Worm (Caenorhabditis elegans) whole organism, mixed stage, embryonic: ENCODE measurements around the gene mog-2.

Source experiments
- M03D4.4 ChIP-seq: sonication (generic microtip); optimal IDR thresholded peaks from 2 replicates; lab custom pipeline; 2017; ENCODE audit warnings: mild to moderate bottlenecking, missing genetic modification characterization, missing compliant biosample characterization
- bed-3 ChIP-seq: fragments of 200-800 bp; sonication (Bioruptor generic); optimal IDR thresholded peaks from 3 replicates; lab custom pipeline; 2018; ENCODE audit warnings: mild to moderate bottlenecking, missing genetic modification characterization, moderate library complexity, missing compliant biosample characterization
- blmp-1 ChIP-seq: fragments of 150-350 bp; optimal IDR thresholded peaks from 2 replicates; lab custom pipeline; 2014; ENCODE audit warnings: missing biosample characterization, missing genetic modification characterization
- ceh-39 ChIP-seq: fragments of 150-350 bp; optimal IDR thresholded peaks from 2 replicates; lab custom pipeline; 2014; ENCODE audit warnings: missing biosample characterization, missing genetic modification characterization
- ceh-43 ChIP-seq: fragments of 200-800 bp; sonication (Bioruptor generic); optimal IDR thresholded peaks from 2 replicates; lab custom pipeline; 2018; ENCODE audit warnings: mild to moderate bottlenecking, missing genetic modification characterization, moderate library complexity, missing compliant biosample characterization
- ceh-83 ChIP-seq: fragments of 200-800 bp; sonication (Bioruptor generic); optimal IDR thresholded peaks from 2 replicates; lab custom pipeline; 2018; ENCODE audit warnings: mild to moderate bottlenecking, missing genetic modification characterization, missing compliant biosample characterization
- cnd-1 ChIP-seq: fragments of 200-800 bp; sonication (Bioruptor generic); optimal IDR thresholded peaks from 2 replicates; lab custom pipeline; 2018; ENCODE audit warnings: mild to moderate bottlenecking, missing genetic modification characterization, missing compliant biosample characterization
- drap-1 ChIP-seq: fragments of 200-800 bp; sonication (Bioruptor generic); optimal IDR thresholded peaks from 3 replicates; lab custom pipeline; 2018; ENCODE audit warnings: mild to moderate bottlenecking, missing genetic modification characterization, missing compliant biosample characterization
- elt-3 ChIP-seq: fragments of 150-350 bp; optimal IDR thresholded peaks from 2 replicates; lab custom pipeline; 2014; ENCODE audit warnings: missing biosample characterization, missing genetic modification characterization
- flh-1 ChIP-seq: fragments of 200-800 bp; sonication (Bioruptor generic); optimal IDR thresholded peaks from 2 replicates; lab custom pipeline; 2018; ENCODE audit warnings: mild to moderate bottlenecking, missing genetic modification characterization, moderate library complexity, missing compliant biosample characterization
- ham-2 ChIP-seq: fragments of 200-800 bp; sonication (Bioruptor generic); optimal IDR thresholded peaks from 2 replicates; lab custom pipeline; 2018; ENCODE audit warnings: mild to moderate bottlenecking, missing genetic modification characterization, missing compliant biosample characterization
- hlh-1 ChIP-seq: fragments of 150-350 bp; optimal IDR thresholded peaks from 2 replicates; lab custom pipeline; 2014; ENCODE audit warnings: missing biosample characterization, missing genetic modification reagents, missing genetic modification characterization
- lin-13 ChIP-seq: fragments of 150-350 bp; optimal IDR thresholded peaks from 2 replicates; lab custom pipeline; 2014; ENCODE audit warnings: missing biosample characterization, missing genetic modification characterization
- lsy-2 ChIP-seq: fragments of 150-350 bp; optimal IDR thresholded peaks from 2 replicates; lab custom pipeline; 2014; ENCODE audit warnings: missing biosample characterization, missing genetic modification characterization
- mab-5 ChIP-seq: fragments of 150-350 bp; optimal IDR thresholded peaks from 2 replicates; lab custom pipeline; 2014; ENCODE audit warnings: missing biosample characterization, missing genetic modification characterization
- mep-1 ChIP-seq: fragments of 150-350 bp; optimal IDR thresholded peaks from 2 replicates; lab custom pipeline; 2017; ENCODE audit warnings: missing biosample characterization, missing genetic modification reagents, missing genetic modification characterization, inconsistent platforms
- mls-2 ChIP-seq: sonication (generic microtip); optimal IDR thresholded peaks from 2 replicates; lab custom pipeline; 2016; ENCODE audit warnings: mild to moderate bottlenecking, missing genetic modification characterization, moderate library complexity, missing compliant biosample characterization
- nhr-12 ChIP-seq: fragments of 150-350 bp; optimal IDR thresholded peaks from 2 replicates; lab custom pipeline; 2014; ENCODE audit warnings: missing biosample characterization, missing genetic modification characterization
- nhr-2 ChIP-seq: fragments of 150-350 bp; optimal IDR thresholded peaks from 2 replicates; lab custom pipeline; 2014; ENCODE audit warnings: missing biosample characterization, missing genetic modification characterization
- nhr-237 ChIP-seq: fragments of 150-350 bp; optimal IDR thresholded peaks from 2 replicates; lab custom pipeline; 2014; ENCODE audit warnings: missing biosample characterization, missing genetic modification characterization
- nhr-28 ChIP-seq: fragments of 150-350 bp; optimal IDR thresholded peaks from 2 replicates; lab custom pipeline; 2014; ENCODE audit warnings: missing biosample characterization, missing genetic modification characterization
- nhr-76 ChIP-seq: sonication (generic microtip); optimal IDR thresholded peaks from 2 replicates; lab custom pipeline; 2017; ENCODE audit warnings: missing biosample characterization, missing genetic modification characterization
- pha-4 ChIP-seq: fragments of 150-350 bp; optimal IDR thresholded peaks from 2 replicates; lab custom pipeline; 2018; ENCODE audit warnings: missing biosample characterization, missing genetic modification reagents, missing genetic modification characterization
- sem-2 ChIP-seq: fragments of 200-800 bp; sonication (Bioruptor generic); optimal IDR thresholded peaks from 2 replicates; lab custom pipeline; 2018; ENCODE audit warnings: mild to moderate bottlenecking, missing genetic modification characterization, missing compliant biosample characterization
- snpc-4 ChIP-seq: fragments of 150-350 bp; optimal IDR thresholded peaks from 2 replicates; lab custom pipeline; 2014; ENCODE audit warnings: missing biosample characterization, missing genetic modification characterization
- tbx-8 ChIP-seq: fragments of 200-800 bp; sonication (Bioruptor generic); optimal IDR thresholded peaks from 2 replicates; lab custom pipeline; 2018; ENCODE audit warnings: mild to moderate bottlenecking, missing genetic modification characterization, moderate library complexity, missing compliant biosample characterization
- unc-39 ChIP-seq: fragments of 150-350 bp; optimal IDR thresholded peaks from 2 replicates; lab custom pipeline; 2014; ENCODE audit warnings: missing biosample characterization, missing genetic modification characterization
- unc-62 ChIP-seq: fragments of 150-350 bp; optimal IDR thresholded peaks from 2 replicates; lab custom pipeline; 2014; ENCODE audit warnings: missing biosample characterization, missing genetic modification reagents, missing genetic modification characterization
- zip-8 ChIP-seq: fragments of 150-350 bp; optimal IDR thresholded peaks from 2 replicates; lab custom pipeline; 2014; ENCODE audit warnings: missing biosample characterization, missing genetic modification characterization
- ztf-11 ChIP-seq: fragments of 150-350 bp; optimal IDR thresholded peaks from 2 replicates; lab custom pipeline; 2014; ENCODE audit warnings: missing biosample characterization, missing genetic modification characterization

mog-2 gene

DNA sequence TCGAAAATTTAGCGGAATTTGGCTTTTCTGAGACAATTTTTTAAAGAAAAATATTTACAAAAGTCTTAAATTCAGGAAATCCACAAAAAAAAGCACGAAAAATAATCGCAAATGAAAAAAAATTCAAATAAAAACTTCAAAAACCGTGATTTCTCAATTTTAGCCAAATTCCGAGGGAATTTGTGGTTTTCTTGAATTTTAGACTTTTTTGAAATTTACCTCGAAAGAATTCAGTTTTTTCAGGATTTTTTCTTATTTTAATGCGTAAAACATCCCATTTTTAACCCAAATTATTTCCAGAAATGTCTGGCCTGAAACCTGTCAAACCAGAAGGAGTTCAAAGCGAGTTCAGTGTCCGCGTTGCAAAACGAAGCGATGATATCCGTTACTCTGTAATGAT, 22.9 kb upstream of the mog-2 start, which contains the start of gene gtf-2F1:
Gene gtf-2F1 (plus strand): TSS at position 301 of the 400 bp plus-strand sequence.
- TF ChIP-seq nhr-12 (no peak), unc-39 (tag; lab: Kevin White, UChicago) (no peak), lin-13 (tag; lab: Kevin White, UChicago) (no peak), ham-2 (GFP tag; lab: Kevin White, UChicago) (no peak), mep-1 (tag; lab: Kevin White, UChicago) (no peak), nhr-237 (tag; lab: Kevin White, UChicago) (no peak)

ce11 chrII:4306921-4307630, 17.1 kb upstream of the mog-2 start, which contains the start of gene Y52E8A.3:
Gene Y52E8A.3, minus strand, starts transcription at chrII:4306971.
- TF ChIP-seq tbx-8 (GFP tag; lab: Kevin White, UChicago) (no peak), mls-2 (tag; lab: Kevin White, UChicago) (no peak), flh-1 (GFP tag; lab: Kevin White, UChicago) (no peak), ztf-11 (tag; lab: Kevin White, UChicago) (no peak), hlh-1 (tag; lab: Kevin White, UChicago) (no peak), mep-1 (tag; lab: Kevin White, UChicago) (no peak)
- TF ChIP-seq, all 35 proteins: peak for 0

- TF ChIP-seq lsy-2 (tag; lab: Kevin White, UChicago), result no peak
- TF ChIP-seq nhr-12, result no peak
- no peak for TF ChIP-seq flh-1 (GFP tag; lab: Kevin White, UChicago)
- TF ChIP-seq zip-8 (tag; lab: Kevin White, UChicago), result no peak
- TF ChIP-seq M03D4.4 (tag; lab: Kevin White, UChicago), result no peak
- TF ChIP-seq elt-3 (tag; lab: Kevin White, UChicago), result no peak
- no peak for TF ChIP-seq mab-5
- TF ChIP-seq blmp-1, result no peak
- no peak for TF ChIP-seq ceh-83 (GFP tag; lab: Kevin White, UChicago)
- no peak for TF ChIP-seq ceh-43
- no peak for TF ChIP-seq unc-39 (tag; lab: Kevin White, UChicago)
These were observed 12.0 kb upstream of the mog-2 start, which contains the start of gene plep-1 for ce11 chrII:4312115-4312514. Gene plep-1, minus strand, starts transcription at chrII:4312215.

- TF ChIP-seq nhr-2 (tag; lab: Kevin White, UChicago) (no peak), elt-3 (tag; lab: Kevin White, UChicago) (no peak), snpc-4 (tag; lab: Kevin White, UChicago) (no peak), unc-62 (GFP tag; lab: Kevin White, UChicago) (no peak), nhr-237 (tag; lab: Kevin White, UChicago) (no peak), sem-2 (GFP tag; lab: Kevin White, UChicago) (no peak), drap-1 (no peak), nhr-28 (no peak), cnd-1 (no peak), pha-4 (tag; lab: Kevin White, UChicago) (no peak), hlh-1 (tag; lab: Kevin White, UChicago) (no peak), blmp-1 (no peak), nhr-76 (tag; lab: Kevin White, UChicago) (no peak), bed-3 (GFP tag; lab: Kevin White, UChicago) (no peak), nhr-12 (no peak)
- TF ChIP-seq, all 35 proteins: peak for 0
These were observed 8.2 kb upstream of the mog-2 start, which contains the start of gene srw-40 for ce11 chrII:4316011-4316410. Gene srw-40, minus strand, starts transcription at chrII:4316111.

ce11 chrII:4319537-4320019, 4.6 kb upstream of the mog-2 start, which contains the start of gene Y52E8A.6:
Gene Y52E8A.6, minus strand, starts transcription at chrII:4319969.
- TF ChIP-seq M03D4.4 (tag; lab: Kevin White, UChicago), result no peak
- TF ChIP-seq unc-62 (GFP tag; lab: Kevin White, UChicago), result no peak
- no peak for TF ChIP-seq zip-8 (tag; lab: Kevin White, UChicago)
- TF ChIP-seq ceh-39 (tag; lab: Kevin White, UChicago), result no peak
